Fruit fly (Drosophila melanogaster) whole organism, embryonic: ENCODE measurements around the gene mRpS2.

Experiments used
- Atf-2 ChIP-seq: fragments of 200-800 bp; sonication (Bioruptor generic); optimal IDR thresholded peaks from 2 replicates; lab custom pipeline; 2016; ENCODE audit warnings: missing biosample characterization, missing genetic modification characterization
- Awh ChIP-seq: fragments of 200-800 bp; sonication (Bioruptor generic); IDR thresholded peaks from 2 replicates; pipeline ENCODE4, ENCODE4 v1.3.6; 2022; ENCODE audit warnings: missing biosample characterization, missing genetic modification characterization
- CG10431 ChIP-seq: fragments of 200-800 bp; sonication (Bioruptor generic); optimal IDR thresholded peaks from 3 replicates; lab custom pipeline; 2018; ENCODE audit warnings: missing biosample characterization, mild to moderate bottlenecking, missing genetic modification characterization
- CG12236 ChIP-seq: fragments of 200-800 bp; sonication (Bioruptor generic); optimal IDR thresholded peaks from 2 replicates; lab custom pipeline; 2016; ENCODE audit warnings: missing biosample characterization, missing genetic modification characterization
- CG16779 ChIP-seq: fragments of 200-800 bp; sonication (Bioruptor generic); IDR thresholded peaks from 2 replicates; pipeline ENCODE4 v1.3.6; 2022; ENCODE audit warnings: missing biosample characterization, missing genetic modification characterization
- CG17568 ChIP-seq: fragments of 200-800 bp; sonication (Bioruptor generic); optimal IDR thresholded peaks from 2 replicates; lab custom pipeline; 2018; ENCODE audit warnings: missing biosample characterization, mild to moderate bottlenecking, missing genetic modification characterization, moderate library complexity
- CG18764 ChIP-seq: fragments of 200-800 bp; sonication (Bioruptor generic); optimal IDR thresholded peaks from 3 replicates; lab custom pipeline; 2016; ENCODE audit warnings: missing biosample characterization, missing genetic modification characterization
- CG2116 ChIP-seq: fragments of 200-800 bp; sonication (Bioruptor generic); optimal IDR thresholded peaks from 3 replicates; lab custom pipeline; 2018; ENCODE audit warnings: missing biosample characterization, mild to moderate bottlenecking, missing genetic modification characterization
- CG2129 ChIP-seq: fragments of 200-800 bp; sonication (Bioruptor generic); IDR thresholded peaks from 2 replicates; pipeline ENCODE4 v1.3.6; 2022; ENCODE audit warnings: missing biosample characterization, missing genetic modification characterization; ENCODE audit not compliant: partially characterized antibody
- CG3065 ChIP-seq: fragments of 200-800 bp; sonication (Bioruptor generic); optimal IDR thresholded peaks from 2 replicates; lab custom pipeline; 2016; ENCODE audit warnings: missing biosample characterization, missing genetic modification characterization
- CG3407 ChIP-seq: fragments of 200-800 bp; sonication (Bioruptor generic); optimal IDR thresholded peaks from 2 replicates; lab custom pipeline; 2018; ENCODE audit warnings: missing biosample characterization, mild to moderate bottlenecking, missing genetic modification characterization
- CG34422 ChIP-seq: fragments of 200-800 bp; sonication (Bioruptor generic); IDR thresholded peaks from 3 replicates; pipeline ENCODE4 v1.3.6; 2022; ENCODE audit warnings: missing biosample characterization, missing genetic modification characterization
- CG4328 ChIP-seq: fragments of 200-800 bp; sonication (Bioruptor generic); optimal IDR thresholded peaks from 3 replicates; lab custom pipeline; 2017; ENCODE audit warnings: missing biosample characterization, missing genetic modification reagents, missing genetic modification characterization
- CG4617 ChIP-seq: fragments of 200-800 bp; sonication (Bioruptor generic); optimal IDR thresholded peaks from 3 replicates; lab custom pipeline; 2016; ENCODE audit warnings: missing biosample characterization, missing genetic modification characterization, borderline replicate concordance
- CG7839 ChIP-seq: fragments of 200-800 bp; sonication (Bioruptor generic); optimal IDR thresholded peaks from 3 replicates; lab custom pipeline; 2018; ENCODE audit warnings: missing biosample characterization, mild to moderate bottlenecking, missing genetic modification characterization, moderate library complexity
- CG9797 ChIP-seq: fragments of 200-800 bp; sonication (Bioruptor generic); optimal IDR thresholded peaks from 3 replicates; lab custom pipeline; 2018; ENCODE audit warnings: missing biosample characterization, mild to moderate bottlenecking, missing genetic modification characterization
- CG9876 ChIP-seq: fragments of 200-800 bp; sonication (Bioruptor generic); optimal IDR thresholded peaks from 2 replicates; lab custom pipeline; 2016; ENCODE audit warnings: missing biosample characterization, missing genetic modification characterization
- Doc3 ChIP-seq: fragments of 200-800 bp; sonication (Bioruptor generic); IDR thresholded peaks from 3 replicates; pipeline ENCODE4 v1.3.6; 2022; ENCODE audit warnings: missing biosample characterization, missing genetic modification characterization; ENCODE audit not compliant: partially characterized antibody
- Eip74EF ChIP-seq, 2 experiments: fragments of 200-800 bp in 1 of 2; fragments of >200 bp in 1 of 2; sonication (Bioruptor generic) in 1 of 2; optimal IDR thresholded peaks; 2 replicates each; lab custom pipeline; 2017 to 2019; ENCODE audit warnings: missing biosample characterization in 2 of 2, missing genetic modification characterization in 2 of 2, mild to moderate bottlenecking in 1 of 2, moderate library complexity in 1 of 2
- Ets97D ChIP-seq: fragments of 200-800 bp; sonication (Bioruptor generic); optimal IDR thresholded peaks from 3 replicates; lab custom pipeline; 2016; ENCODE audit warnings: missing biosample characterization, missing genetic modification characterization
- HLH3B ChIP-seq: fragments of 200-800 bp; sonication (Bioruptor generic); IDR thresholded peaks from 2 replicates; pipeline ENCODE4 v1.3.6; 2022; ENCODE audit warnings: missing biosample characterization, missing genetic modification characterization
- Kr ChIP-seq: fragments of 200-800 bp; sonication (Bioruptor generic); optimal IDR thresholded peaks from 2 replicates; lab custom pipeline; 2017; ENCODE audit warnings: missing biosample characterization, mild to moderate bottlenecking, missing genetic modification characterization
- MESR4 ChIP-seq: fragments of 200-800 bp; sonication (Bioruptor generic); optimal IDR thresholded peaks from 2 replicates; lab custom pipeline; 2018; ENCODE audit warnings: missing biosample characterization, mild to moderate bottlenecking, missing genetic modification characterization, moderate library complexity
- Meics ChIP-seq: fragments of 200-800 bp; sonication (Bioruptor generic); optimal IDR thresholded peaks from 2 replicates; lab custom pipeline; 2017; ENCODE audit warnings: missing biosample characterization, mild to moderate bottlenecking, missing genetic modification characterization
- Nf-YA ChIP-seq: fragments of 200-800 bp; sonication (Bioruptor generic); IDR thresholded peaks from 2 replicates; pipeline ENCODE4 v1.3.6; 2022; ENCODE audit warnings: missing biosample characterization, missing genetic modification characterization
- Opbp ChIP-seq: fragments of 200-800 bp; sonication (Bioruptor generic); IDR thresholded peaks from 3 replicates; pipeline ENCODE4 v1.3.6; 2022; ENCODE audit warnings: missing biosample characterization, missing genetic modification characterization; ENCODE audit not compliant: partially characterized antibody
- Optix ChIP-seq: fragments of 200-800 bp; sonication (Bioruptor generic); IDR thresholded peaks from 3 replicates; pipeline ENCODE4 v1.3.6; 2022; ENCODE audit warnings: missing biosample characterization, missing genetic modification characterization
- Poxn ChIP-seq: fragments of 200-800 bp; sonication (Bioruptor generic); IDR thresholded peaks from 2 replicates; pipeline ENCODE4 v1.3.6; 2022; ENCODE audit warnings: missing biosample characterization, missing genetic modification characterization
- Rx ChIP-seq: fragments of 200-800 bp; sonication (Bioruptor generic); IDR thresholded peaks from 2 replicates; pipeline ENCODE4 v1.3.6; 2022; ENCODE audit warnings: missing biosample characterization, missing genetic modification characterization
- Ssrp ChIP-seq: fragments of 200-800 bp; sonication (Bioruptor generic); optimal IDR thresholded peaks from 2 replicates; lab custom pipeline; 2018; ENCODE audit warnings: missing biosample characterization, mild to moderate bottlenecking, missing genetic modification characterization, moderate library complexity
- Vsx1 ChIP-seq: fragments of 200-800 bp; sonication (Bioruptor generic); optimal IDR thresholded peaks from 2 replicates; lab custom pipeline; 2017; ENCODE audit warnings: missing biosample characterization, mild to moderate bottlenecking, missing genetic modification characterization, missing genetic modification reagents
- ato ChIP-seq: fragments of 200-800 bp; sonication (Bioruptor generic); IDR thresholded peaks from 2 replicates; pipeline ENCODE4 v1.3.6; 2022; ENCODE audit warnings: missing biosample characterization, missing genetic modification characterization; ENCODE audit not compliant: partially characterized antibody
- br ChIP-seq: fragments of >200 bp; optimal IDR thresholded peaks from 2 replicates; lab custom pipeline; 2017
- chm ChIP-seq: fragments of 200-800 bp; sonication (Bioruptor generic); IDR thresholded peaks from 2 replicates; pipeline ENCODE4 v1.3.6; 2022; ENCODE audit warnings: missing biosample characterization, missing genetic modification characterization
- crol ChIP-seq: fragments of 200-800 bp; sonication (Bioruptor generic); IDR thresholded peaks from 2 replicates; pipeline ENCODE4 v1.3.6; 2022; ENCODE audit warnings: missing biosample characterization, missing genetic modification characterization
- dimm ChIP-seq: fragments of 200-800 bp; sonication (Bioruptor generic); IDR thresholded peaks from 2 replicates; pipeline ENCODE4 v1.3.6; 2022; ENCODE audit warnings: missing biosample characterization, missing genetic modification characterization
- fd96Cb ChIP-seq: fragments of 200-800 bp; sonication (Bioruptor generic); optimal IDR thresholded peaks from 2 replicates; lab custom pipeline; 2018; ENCODE audit warnings: missing biosample characterization, mild to moderate bottlenecking, missing genetic modification characterization, moderate library complexity
- gfzf ChIP-seq: fragments of 200-800 bp; sonication (Bioruptor generic); optimal IDR thresholded peaks from 2 replicates; lab custom pipeline; 2016; ENCODE audit warnings: missing biosample characterization, mild to moderate bottlenecking, missing genetic modification characterization, moderate library complexity
- ind ChIP-seq: fragments of 200-800 bp; sonication (Bioruptor generic); optimal IDR thresholded peaks from 3 replicates; lab custom pipeline; 2016; ENCODE audit warnings: missing biosample characterization, missing genetic modification characterization
- jing ChIP-seq: fragments of 200-800 bp; sonication (Bioruptor generic); optimal IDR thresholded peaks from 2 replicates; lab custom pipeline; 2018; ENCODE audit warnings: missing biosample characterization, mild to moderate bottlenecking, missing genetic modification characterization
- nerfin-2 ChIP-seq: fragments of 200-800 bp; sonication (Bioruptor generic); IDR thresholded peaks from 2 replicates; pipeline ENCODE4 v1.3.6; 2022; ENCODE audit warnings: missing biosample characterization, missing genetic modification characterization; ENCODE audit not compliant: partially characterized antibody
- oc ChIP-seq: fragments of 200-800 bp; sonication (Bioruptor generic); optimal IDR thresholded peaks from 2 replicates; lab custom pipeline; 2018; ENCODE audit warnings: missing biosample characterization, mild to moderate bottlenecking, missing genetic modification characterization, moderate library complexity
- shn ChIP-seq: fragments of 200-800 bp; sonication (Bioruptor generic); optimal IDR thresholded peaks from 3 replicates; lab custom pipeline; 2016; ENCODE audit warnings: missing biosample characterization, missing genetic modification characterization
- tna ChIP-seq: fragments of 200-800 bp; sonication (Bioruptor generic); IDR thresholded peaks from 2 replicates; pipeline ENCODE4 v1.3.6; 2022; ENCODE audit warnings: missing biosample characterization, missing genetic modification characterization; ENCODE audit not compliant: partially characterized antibody
- wor ChIP-seq: fragments of 200-800 bp; sonication (Bioruptor generic); IDR thresholded peaks from 2 replicates; pipeline ENCODE4 v1.3.6; 2022; ENCODE audit warnings: missing biosample characterization, missing genetic modification characterization
- zfh2 ChIP-seq: fragments of 200-800 bp; sonication (Bioruptor generic); optimal IDR thresholded peaks from 2 replicates; lab custom pipeline; 2016; ENCODE audit warnings: missing biosample characterization, missing genetic modification characterization

The mRpS2 gene

DNA sequence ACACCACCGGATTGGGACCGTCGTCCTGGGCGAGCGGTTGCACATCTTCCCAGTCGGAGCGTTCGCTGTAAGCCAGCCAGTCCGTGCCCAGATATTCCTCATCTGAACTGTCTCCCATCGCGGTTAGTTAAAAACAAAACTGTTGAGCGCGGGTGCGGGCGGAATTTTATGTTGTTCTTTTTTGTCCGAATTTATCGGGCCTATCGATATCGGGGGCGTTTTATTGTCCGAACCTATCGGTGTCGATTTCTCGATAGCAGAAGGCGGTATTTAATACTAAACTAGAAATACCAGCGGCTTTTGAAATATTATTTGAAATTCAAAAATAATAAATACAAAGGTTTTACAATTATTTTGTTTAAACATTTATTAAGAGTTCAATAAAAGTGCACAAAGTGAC, 19.7 kb downstream of the mRpS2 start, which contains the start of gene Fnta (continued):
- TF ChIP-seq wor (GFP tag; lab: Robert Waterston, UW) (no peak), CG9797 (peak; percentile 26), CG12236 (no peak), CG7839 (no peak), Ets97D (no peak), Atf-2 (GFP tag; lab: Kevin White, UChicago) (no peak), gfzf (GFP tag; lab: Kevin White, UChicago) (peak; percentile 32), Doc3 (peak; percentile 67; the same call in 1 of the 3 replicates), CG10431 (GFP tag; lab: Kevin White, UChicago) (no peak), Meics (GFP tag; lab: Kevin White, UChicago) (no peak), CG4328 (GFP tag; lab: Kevin White, UChicago) (no peak), CG16779 (GFP tag; lab: Robert Waterston, UW) (no peak), Vsx1 (no peak), HLH3B (GFP tag; lab: Robert Waterston, UW) (no peak), CG34422 (GFP tag; lab: Robert Waterston, UW) (no peak), MESR4 (GFP tag; lab: Kevin White, UChicago) (peak; percentile 66), chm (GFP tag; lab: Robert Waterston, UW) (no peak), Opbp (GFP tag; lab: Robert Waterston, UW) (peak; percentile 93; the same call in 2 of the 3 replicates), jing (GFP tag; lab: Kevin White, UChicago) (no peak), dimm (GFP tag; lab: Robert Waterston, UW) (no peak), CG9876 (GFP tag; lab: Kevin White, UChicago) (no peak), CG4617 (peak; percentile 21), Ssrp (tag; lab: Kevin White, UChicago) (no peak), CG3065 (no peak), br (lab: Kevin White, UChicago) (no peak), shn (GFP tag; lab: Kevin White, UChicago) (no peak), crol (GFP tag; lab: Robert Waterston, UW) (no peak), ind (no peak), nerfin-2 (peak; percentile 97), fd96Cb (tag; lab: Kevin White, UChicago) (no peak), CG17568 (GFP tag; lab: Kevin White, UChicago) (no peak), Awh (GFP tag; lab: Robert Waterston, UW) (no peak), oc (tag; lab: Kevin White, UChicago) (no peak), CG2116 (GFP tag; lab: Kevin White, UChicago) (peak; percentile 45), Rx (GFP tag; lab: Robert Waterston, UW) (no peak), ato (peak; percentile 97), CG3407 (GFP tag; lab: Kevin White, UChicago) (no peak), Nf-YA (GFP tag; lab: Robert Waterston, UW) (no peak), CG2129 (GFP tag; lab: Robert Waterston, UW) (peak; percentile 24; the same call in 1 of the 2 replicates), tna (GFP tag; lab: Robert Waterston, UW) (peak; percentile 97), Kr (no peak), CG18764 (GFP tag; lab: Kevin White, UChicago) (no peak), zfh2 (GFP tag; lab: Kevin White, UChicago) (no peak), Eip74EF (GFP tag; optimal IDR thresholded peaks at IDR 0.05; lab: Kevin White, UChicago) (no peak), Poxn (GFP tag; lab: Robert Waterston, UW) (no peak), Optix (GFP tag; lab: Robert Waterston, UW) (no peak)
